Fruit fly (Drosophila melanogaster) whole organism, embryonic: ENCODE data around the gene CG13893.

Experiments
- ATbp ChIP-seq: fragments of 200-800 bp; sonication (Bioruptor generic); optimal IDR thresholded peaks from 2 replicates; lab custom pipeline; 2017; ENCODE audit warnings: missing biosample characterization, mild to moderate bottlenecking, missing genetic modification characterization, missing genetic modification reagents
- Adf1 ChIP-seq: fragments of 200-800 bp; sonication (Bioruptor generic); IDR thresholded peaks from 2 replicates; pipeline ENCODE4 v1.3.6; 2022; ENCODE audit warnings: missing biosample characterization, missing genetic modification characterization
- Atf-2 ChIP-seq: fragments of 200-800 bp; sonication (Bioruptor generic); optimal IDR thresholded peaks from 2 replicates; lab custom pipeline; 2016; ENCODE audit warnings: missing biosample characterization, missing genetic modification characterization
- CG10267 ChIP-seq: fragments of 200-800 bp; sonication (Bioruptor generic); optimal IDR thresholded peaks from 2 replicates; lab custom pipeline; 2018; ENCODE audit warnings: missing biosample characterization, mild to moderate bottlenecking, missing genetic modification characterization, moderate library complexity
- CG14860 ChIP-seq: fragments of 200-800 bp; sonication (Bioruptor generic); IDR thresholded peaks from 3 replicates; pipeline ENCODE4 v1.3.6; 2022; ENCODE audit warnings: missing biosample characterization, missing genetic modification characterization; ENCODE audit not compliant: partially characterized antibody
- CG15011 ChIP-seq: fragments of 200-800 bp; sonication (Bioruptor generic); optimal IDR thresholded peaks from 3 replicates; lab custom pipeline; 2018; ENCODE audit warnings: missing biosample characterization, mild to moderate bottlenecking, missing genetic modification characterization
- CG1529 ChIP-seq: fragments of 200-800 bp; sonication (Bioruptor generic); optimal IDR thresholded peaks from 3 replicates; lab custom pipeline; 2018; ENCODE audit warnings: missing biosample characterization, missing genetic modification characterization
- CG1602 ChIP-seq: fragments of 200-800 bp; sonication (Bioruptor generic); optimal IDR thresholded peaks from 3 replicates; lab custom pipeline; 2016; ENCODE audit warnings: missing biosample characterization, missing genetic modification characterization
- CG16815 ChIP-seq: fragments of 200-800 bp; sonication (Bioruptor generic); optimal IDR thresholded peaks from 3 replicates; lab custom pipeline; 2017; ENCODE audit warnings: missing biosample characterization, mild to moderate bottlenecking, missing genetic modification characterization
- CG17385 ChIP-seq: fragments of 200-800 bp; sonication (Bioruptor generic); optimal IDR thresholded peaks from 3 replicates; lab custom pipeline; 2018; ENCODE audit warnings: missing biosample characterization, mild to moderate bottlenecking, missing genetic modification characterization
- CG1832 ChIP-seq: fragments of 200-800 bp; sonication (Bioruptor generic); optimal IDR thresholded peaks from 2 replicates; lab custom pipeline; 2017; ENCODE audit warnings: missing biosample characterization, mild to moderate bottlenecking, missing genetic modification characterization, inconsistent platforms
- CG31441 ChIP-seq: fragments of 200-800 bp; sonication (Bioruptor generic); IDR thresholded peaks from 2 replicates; pipeline ENCODE4 v1.3.6; 2022; ENCODE audit warnings: missing biosample characterization, missing genetic modification characterization
- CG32767 ChIP-seq: fragments of 200-800 bp; sonication (Bioruptor generic); IDR thresholded peaks from 2 replicates; pipeline ENCODE4 v1.3.6; 2022; ENCODE audit warnings: missing biosample characterization, missing genetic modification characterization
- CG4707 ChIP-seq: fragments of 200-800 bp; sonication (Bioruptor generic); optimal IDR thresholded peaks from 2 replicates; lab custom pipeline; 2018; ENCODE audit warnings: missing biosample characterization, mild to moderate bottlenecking, missing genetic modification characterization, moderate library complexity
- CG4730 ChIP-seq: fragments of 200-800 bp; sonication (Bioruptor generic); IDR thresholded peaks from 2 replicates; pipeline ENCODE4 v1.3.6; 2022; ENCODE audit warnings: missing biosample characterization, missing genetic modification characterization
- CG4820 ChIP-seq: fragments of 200-800 bp; sonication (Bioruptor generic); optimal IDR thresholded peaks from 3 replicates; lab custom pipeline; 2016; ENCODE audit warnings: missing biosample characterization, missing genetic modification characterization
- CG6689 ChIP-seq: fragments of 200-800 bp; sonication (Bioruptor generic); IDR thresholded peaks from 2 replicates; pipeline ENCODE4 v1.3.6; 2022; ENCODE audit warnings: missing biosample characterization, missing genetic modification characterization
- CG8089 ChIP-seq: fragments of 200-800 bp; sonication (Bioruptor generic); optimal IDR thresholded peaks from 3 replicates; lab custom pipeline; 2016; ENCODE audit warnings: missing biosample characterization, missing genetic modification characterization
- CG9437 ChIP-seq: fragments of 200-800 bp; sonication (Bioruptor generic); optimal IDR thresholded peaks from 2 replicates; lab custom pipeline; 2018; ENCODE audit warnings: missing biosample characterization, mild to moderate bottlenecking, missing genetic modification characterization
- CG9609 ChIP-seq: fragments of 200-800 bp; sonication (Bioruptor generic); optimal IDR thresholded peaks from 3 replicates; lab custom pipeline; 2016; ENCODE audit warnings: missing biosample characterization, missing genetic modification characterization
- Dip2 ChIP-seq: fragments of 200-800 bp; sonication (Bioruptor generic); IDR thresholded peaks from 2 replicates; pipeline ENCODE4 v1.3.6; 2022; ENCODE audit warnings: missing biosample characterization, missing genetic modification characterization
- Drgx ChIP-seq: fragments of 200-800 bp; sonication (Bioruptor generic); IDR thresholded peaks from 2 replicates; pipeline ENCODE4 v1.3.6; 2022; ENCODE audit warnings: missing biosample characterization, missing genetic modification characterization
- Gsc ChIP-seq: fragments of 200-800 bp; sonication (Bioruptor generic); IDR thresholded peaks from 2 replicates; pipeline ENCODE4 v1.3.6; 2022; ENCODE audit warnings: missing biosample characterization, missing genetic modification characterization
- HLH54F ChIP-seq: fragments of 200-800 bp; sonication (Bioruptor generic); optimal IDR thresholded peaks from 3 replicates; lab custom pipeline; 2016; ENCODE audit warnings: missing biosample characterization, missing genetic modification characterization
- Hand ChIP-seq: fragments of 200-800 bp; sonication (Bioruptor generic); optimal IDR thresholded peaks from 2 replicates; lab custom pipeline; 2017; ENCODE audit warnings: mild to moderate bottlenecking, missing biosample characterization, missing genetic modification reagents, missing genetic modification characterization
- Jarid2 ChIP-seq: fragments of 200-800 bp; sonication (Bioruptor generic); optimal IDR thresholded peaks from 3 replicates; lab custom pipeline; 2017; ENCODE audit warnings: mild to moderate bottlenecking, missing biosample characterization, missing genetic modification reagents, missing genetic modification characterization
- Kr ChIP-seq: fragments of 200-800 bp; sonication (Bioruptor generic); optimal IDR thresholded peaks from 2 replicates; lab custom pipeline; 2017; ENCODE audit warnings: missing biosample characterization, mild to moderate bottlenecking, missing genetic modification characterization
- Lhr ChIP-seq: fragments of 200-800 bp; sonication (Bioruptor generic); optimal IDR thresholded peaks from 3 replicates; lab custom pipeline; 2017; ENCODE audit warnings: mild to moderate bottlenecking, missing biosample characterization, missing genetic modification reagents, missing genetic modification characterization
- NK7.1 ChIP-seq: fragments of 200-800 bp; sonication (Bioruptor generic); optimal IDR thresholded peaks from 3 replicates; lab custom pipeline; 2016; ENCODE audit warnings: missing biosample characterization, missing genetic modification characterization
- Poxn ChIP-seq: fragments of 200-800 bp; sonication (Bioruptor generic); IDR thresholded peaks from 2 replicates; pipeline ENCODE4 v1.3.6; 2022; ENCODE audit warnings: missing biosample characterization, missing genetic modification characterization
- Ravus ChIP-seq: fragments of 200-800 bp; sonication (Bioruptor generic); IDR thresholded peaks from 2 replicates; pipeline ENCODE4 v1.3.6; 2022; ENCODE audit warnings: missing biosample characterization, missing genetic modification characterization
- Xbp1 ChIP-seq: fragments of 200-800 bp; sonication (Bioruptor generic); optimal IDR thresholded peaks from 3 replicates; lab custom pipeline; 2016; ENCODE audit warnings: missing biosample characterization, mild to moderate bottlenecking, missing genetic modification characterization
- Xrp1 ChIP-seq: fragments of 200-800 bp; sonication (Bioruptor generic); IDR thresholded peaks from 2 replicates; pipeline ENCODE4 v1.3.6; 2022; ENCODE audit warnings: missing biosample characterization, missing genetic modification characterization
- ab ChIP-seq: fragments of 200-800 bp; sonication (Bioruptor generic); optimal IDR thresholded peaks from 2 replicates; lab custom pipeline; 2016; ENCODE audit warnings: missing biosample characterization, missing genetic modification characterization
- br ChIP-seq: fragments of >200 bp; optimal IDR thresholded peaks from 2 replicates; lab custom pipeline; 2017
- dimm ChIP-seq: fragments of 200-800 bp; sonication (Bioruptor generic); IDR thresholded peaks from 2 replicates; pipeline ENCODE4 v1.3.6; 2022; ENCODE audit warnings: missing biosample characterization, missing genetic modification characterization
- dysf ChIP-seq: fragments of 200-800 bp; sonication (Bioruptor generic); IDR thresholded peaks from 3 replicates; pipeline ENCODE4 v1.3.6; 2022; ENCODE audit warnings: missing biosample characterization, missing genetic modification characterization
- gfzf ChIP-seq: fragments of 200-800 bp; sonication (Bioruptor generic); optimal IDR thresholded peaks from 2 replicates; lab custom pipeline; 2016; ENCODE audit warnings: missing biosample characterization, mild to moderate bottlenecking, missing genetic modification characterization, moderate library complexity
- her ChIP-seq: fragments of 200-800 bp; sonication (Bioruptor generic); optimal IDR thresholded peaks from 2 replicates; lab custom pipeline; 2016; ENCODE audit warnings: missing biosample characterization, missing genetic modification characterization
- hkb ChIP-seq, 2 experiments: fragments of 200-800 bp in 1 of 2; fragments of >200 bp in 1 of 2; sonication (Bioruptor generic) in 1 of 2; IDR thresholded peaks in 1 of 2; optimal IDR thresholded peaks in 1 of 2; 2 replicates each; pipeline versions ENCODE4 v1.3.6 to Lab custom; 2017 to 2022; ENCODE audit warnings: missing biosample characterization in 1 of 2, missing genetic modification characterization in 1 of 2
- jing ChIP-seq: fragments of 200-800 bp; sonication (Bioruptor generic); optimal IDR thresholded peaks from 2 replicates; lab custom pipeline; 2018; ENCODE audit warnings: missing biosample characterization, mild to moderate bottlenecking, missing genetic modification characterization
- mam ChIP-seq: fragments of 200-800 bp; sonication (Bioruptor generic); optimal IDR thresholded peaks from 3 replicates; lab custom pipeline; 2016; ENCODE audit warnings: missing biosample characterization, missing genetic modification characterization
- pan ChIP-seq, 4 experiments: fragments of >200 bp in 3 of 4; fragments of 200-800 bp in 1 of 4; sonication (Bioruptor generic) in 1 of 4; optimal IDR thresholded peaks in 3 of 4; IDR thresholded peaks in 1 of 4; 2 replicates each; pipeline versions ENCODE4 v1.3.6 to Lab custom; 2017 to 2022; ENCODE audit warnings: missing biosample characterization in 2 of 4, missing genetic modification characterization in 2 of 4, mixed read lengths in 1 of 4
- phol ChIP-seq: fragments of 200-800 bp; sonication (Bioruptor generic); optimal IDR thresholded peaks from 3 replicates; lab custom pipeline; 2018; ENCODE audit warnings: missing biosample characterization, mild to moderate bottlenecking, missing genetic modification characterization, moderate library complexity
- ro ChIP-seq: fragments of 200-800 bp; sonication (Bioruptor generic); IDR thresholded peaks from 2 replicates; pipeline ENCODE4 v1.3.6; 2022; ENCODE audit warnings: missing biosample characterization, missing genetic modification characterization
- stwl ChIP-seq: fragments of 200-800 bp; sonication (Bioruptor generic); optimal IDR thresholded peaks from 3 replicates; lab custom pipeline; 2018; ENCODE audit warnings: missing biosample characterization, mild to moderate bottlenecking, missing genetic modification characterization, moderate library complexity
- vnd ChIP-seq: fragments of 200-800 bp; sonication (Bioruptor generic); IDR thresholded peaks from 3 replicates; pipeline ENCODE4 v1.3.6; 2022; ENCODE audit warnings: missing biosample characterization, missing genetic modification characterization; ENCODE audit not compliant: partially characterized antibody
- zen ChIP-seq: fragments of 200-800 bp; sonication (Bioruptor generic); optimal IDR thresholded peaks from 3 replicates; lab custom pipeline; 2018; ENCODE audit warnings: missing biosample characterization, mild to moderate bottlenecking, missing genetic modification characterization, moderate library complexity

The CG13893 gene

DNA sequence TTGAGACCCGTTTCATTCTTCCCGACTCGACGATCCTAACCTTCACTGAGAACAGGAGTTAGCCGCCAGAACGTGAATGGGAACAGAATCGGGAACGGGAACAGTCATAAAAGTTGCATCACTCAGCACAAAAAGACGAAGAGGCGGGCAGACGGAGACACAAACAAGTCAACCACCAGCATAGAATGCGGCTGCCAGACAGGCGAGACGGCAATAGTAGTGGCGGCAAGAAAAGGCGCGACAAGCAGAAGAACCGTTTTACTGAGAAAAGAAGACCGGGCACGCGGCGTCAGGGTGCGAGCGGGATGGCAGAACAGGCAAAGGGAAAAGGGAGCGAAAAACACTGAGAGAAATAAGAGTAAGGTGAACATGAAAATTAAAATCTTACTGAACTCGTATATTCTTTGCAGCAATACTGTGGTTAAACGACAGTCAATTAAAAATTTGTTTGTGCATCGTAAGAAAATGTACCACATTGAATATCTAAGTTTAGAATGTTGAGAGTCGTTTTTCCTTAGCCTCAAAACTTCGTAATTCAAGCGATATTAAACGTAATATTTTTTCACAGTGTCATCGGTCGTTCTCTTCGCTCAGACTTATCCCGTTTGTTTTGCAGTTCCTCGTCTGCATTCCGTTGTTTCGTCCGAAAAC is 36.6 kb upstream of the CG13893 start (continued):
- TF ChIP-seq Jarid2 (GFP tag; lab: Kevin White, UChicago) (peak; percentile 56), HLH54F (GFP tag; lab: Kevin White, UChicago) (peak; percentile 56), CG15011 (GFP tag; lab: Kevin White, UChicago) (peak; percentile 74), ro (GFP tag; lab: Robert Waterston, UW) (peak; percentile 54; the same call in 1 of the 2 replicates), Drgx (GFP tag; lab: Robert Waterston, UW) (peak; percentile 75), hkb (optimal IDR thresholded peaks at IDR 0.05; lab: Kevin White, UChicago) (no peak), hkb (GFP tag; IDR thresholded peaks at IDR 0.05; lab: Robert Waterston, UW) (peak; percentile 86), CG9609 (GFP tag; lab: Kevin White, UChicago) (peak; percentile 80), zen (tag; lab: Kevin White, UChicago) (peak; percentile 94), CG31441 (GFP tag; lab: Robert Waterston, UW) (peak; percentile 92), CG8089 (GFP tag; lab: Kevin White, UChicago) (peak; percentile 80), her (GFP tag; lab: Kevin White, UChicago) (peak; percentile 86), CG4707 (GFP tag; lab: Kevin White, UChicago) (peak; percentile 33), CG32767 (GFP tag; lab: Robert Waterston, UW) (peak; percentile 74), pan (optimal IDR thresholded peaks at IDR 0.05; lab: Kevin White, UChicago) (no peak), pan (GFP tag; optimal IDR thresholded peaks at IDR 0.05 in 1 of 2, IDR thresholded peaks at IDR 0.05 in 1 of 2) (peak in 1 of 2 experiments; percentile 77), Gsc (no peak; the same call in 1 of the 2 replicates), gfzf (no peak), mam (GFP tag; lab: Kevin White, UChicago) (peak; percentile 75), CG4730 (peak; percentile 30; the same call in 1 of the 2 replicates), CG16815 (GFP tag; lab: Kevin White, UChicago) (peak; percentile 86), dimm (peak; percentile 27; the same call in 1 of the 2 replicates), CG4820 (GFP tag; lab: Kevin White, UChicago) (peak; percentile 85), phol (tag; lab: Kevin White, UChicago) (peak; percentile 90), CG1602 (peak; percentile 77), ATbp (peak; percentile 83), jing (GFP tag; lab: Kevin White, UChicago) (peak; percentile 74), Hand (peak; percentile 8), Kr (GFP tag; lab: Kevin White, UChicago) (peak; percentile 64), CG10267 (tag; lab: Kevin White, UChicago) (peak; percentile 86), ab (peak; percentile 86), Ravus (GFP tag; lab: Robert Waterston, UW) (no peak; the same call in none of the 2 replicates), NK7.1 (GFP tag; lab: Kevin White, UChicago) (peak; percentile 69), Lhr (GFP tag; lab: Kevin White, UChicago) (peak; percentile 69), dysf (GFP tag; lab: Robert Waterston, UW) (peak; percentile 86), Dip2 (GFP tag; lab: Robert Waterston, UW) (no peak), Xrp1 (peak; percentile 91), CG14860 (no peak), CG1529 (GFP tag; lab: Kevin White, UChicago) (peak; percentile 78), stwl (tag; lab: Kevin White, UChicago) (peak; percentile 52), Adf1 (0 out of 2 replicates have a peak, but pooled peaks have one; percentile 14), CG6689 (GFP tag; lab: Robert Waterston, UW) (peak; percentile 84), Atf-2 (GFP tag; lab: Kevin White, UChicago) (peak; percentile 76), Xbp1 (GFP tag; lab: Kevin White, UChicago) (peak; percentile 84), CG9437 (GFP tag; lab: Kevin White, UChicago) (peak; percentile 80), CG17385 (GFP tag; lab: Kevin White, UChicago) (peak; percentile 77), CG1832 (GFP tag; lab: Kevin White, UChicago) (peak; percentile 88), vnd (GFP tag; lab: Robert Waterston, UW) (no peak), br (lab: Kevin White, UChicago) (no peak), Poxn (no peak)
